Worm (Caenorhabditis elegans) whole organism, young adult: ENCODE measurements around the gene rps-9.

ENCODE experiments used
- C06A6.2 ChIP-seq: fragments of 200-800 bp; sonication (Bioruptor generic); conservative IDR thresholded peaks from 2 replicates; pipeline ENCODE4 v1.3.6; 2022; ENCODE audit warnings: missing genetic modification characterization, missing compliant biosample characterization
- D2030.7 ChIP-seq: fragments of 200-800 bp; sonication (Bioruptor generic); IDR thresholded peaks from 2 replicates; pipeline ENCODE4 v1.3.6; 2022; ENCODE audit warnings: missing genetic modification reagents, missing genetic modification characterization, missing compliant biosample characterization
- F22D6.2 ChIP-seq: sonication (generic microtip); optimal IDR thresholded peaks from 2 replicates; lab custom pipeline; 2016; ENCODE audit warnings: mild to moderate bottlenecking, missing genetic modification characterization, missing compliant biosample characterization
- F33H1.4 ChIP-seq: fragments of 200-800 bp; sonication (Bioruptor generic); IDR thresholded peaks from 2 replicates; pipeline ENCODE4 v1.3.6; 2022; ENCODE audit warnings: missing genetic modification reagents, missing genetic modification characterization, missing compliant biosample characterization
- F37B4.10 ChIP-seq: fragments of 200-800 bp; sonication (Bioruptor generic); IDR thresholded peaks from 2 replicates; pipeline ENCODE4 v1.3.6; 2022; ENCODE audit warnings: missing genetic modification characterization, missing compliant biosample characterization
- F39B2.1 ChIP-seq: fragments of 200-800 bp; sonication (Bioruptor generic); IDR thresholded peaks from 2 replicates; pipeline ENCODE4 v1.3.6; 2022; ENCODE audit warnings: missing genetic modification reagents, missing genetic modification characterization, missing compliant biosample characterization
- F52B5.7 ChIP-seq: sonication (generic microtip); optimal IDR thresholded peaks from 2 replicates; lab custom pipeline; 2016; ENCODE audit warnings: mild to moderate bottlenecking, missing genetic modification characterization, missing compliant biosample characterization
- F57A8.1 ChIP-seq: fragments of 200-800 bp; sonication (Bioruptor generic); optimal IDR thresholded peaks from 2 replicates; lab custom pipeline; 2018; ENCODE audit warnings: mild to moderate bottlenecking, missing genetic modification characterization, moderate library complexity, missing compliant biosample characterization
- Y53G8AR.9 ChIP-seq: fragments of 200-800 bp; sonication (Bioruptor generic); conservative IDR thresholded peaks from 2 replicates; pipeline ENCODE4 v1.3.6; 2022; ENCODE audit warnings: missing genetic modification reagents, missing genetic modification characterization, missing compliant biosample characterization
- Y67H2A.10 ChIP-seq: fragments of 200-800 bp; sonication (Bioruptor generic); conservative IDR thresholded peaks from 2 replicates; pipeline ENCODE4 v1.3.6; 2022; ENCODE audit warnings: missing genetic modification reagents, missing genetic modification characterization, missing compliant biosample characterization
- atf-7 ChIP-seq: sonication (generic microtip); optimal IDR thresholded peaks from 2 replicates; lab custom pipeline; 2017; ENCODE audit warnings: mild to moderate bottlenecking, missing genetic modification characterization, missing compliant biosample characterization
- attf-5 ChIP-seq: fragments of 200-800 bp; sonication (Bioruptor generic); optimal IDR thresholded peaks from 2 replicates; lab custom pipeline; 2018; ENCODE audit warnings: mild to moderate bottlenecking, missing genetic modification characterization, missing compliant biosample characterization
- ccch-3 ChIP-seq: fragments of 200-800 bp; sonication (Bioruptor generic); optimal IDR thresholded peaks from 2 replicates; lab custom pipeline; 2018; ENCODE audit warnings: mild to moderate bottlenecking, missing genetic modification characterization, missing compliant biosample characterization
- cebp-1 ChIP-seq, 2 experiments: fragments of 200-800 bp in 1 of 2; sonication (Bioruptor generic) in 1 of 2; sonication (generic microtip) in 1 of 2; IDR thresholded peaks in 1 of 2; optimal IDR thresholded peaks in 1 of 2; 2 replicates each; pipeline versions ENCODE4 v1.3.6 to Lab custom; 2017 to 2022; ENCODE audit warnings: missing compliant biosample characterization in 2 of 2, missing genetic modification characterization in 2 of 2, mild to moderate bottlenecking in 1 of 2, missing genetic modification reagents in 1 of 2, moderate library complexity in 1 of 2
- cebp-2 ChIP-seq: fragments of 200-800 bp; sonication (Bioruptor generic); IDR thresholded peaks from 2 replicates; pipeline ENCODE4 v1.3.6; 2022; ENCODE audit warnings: missing genetic modification characterization, missing compliant biosample characterization
- ceh-27 ChIP-seq: fragments of 200-800 bp; sonication (Bioruptor generic); optimal IDR thresholded peaks from 2 replicates; lab custom pipeline; 2018; ENCODE audit warnings: mild to moderate bottlenecking, missing genetic modification characterization, moderate library complexity, missing compliant biosample characterization
- ceh-40 ChIP-seq: fragments of 200-800 bp; sonication (Bioruptor generic); IDR thresholded peaks from 2 replicates; pipeline ENCODE4 v1.3.6; 2022; ENCODE audit warnings: missing genetic modification characterization, missing compliant biosample characterization
- die-1 ChIP-seq: sonication (generic microtip); optimal IDR thresholded peaks from 2 replicates; lab custom pipeline; 2016; ENCODE audit warnings: missing genotype, mild to moderate bottlenecking, missing genetic modification characterization, missing compliant biosample characterization
- dox-1 ChIP-seq: fragments of 200-800 bp; sonication (Bioruptor generic); IDR thresholded peaks from 2 replicates; pipeline ENCODE4 v1.3.6; 2022; ENCODE audit warnings: missing genetic modification reagents, missing genetic modification characterization, missing compliant biosample characterization
- dpff-1 ChIP-seq: sonication (generic microtip); optimal IDR thresholded peaks from 2 replicates; lab custom pipeline; 2017; ENCODE audit warnings: mild to moderate bottlenecking, missing genetic modification characterization, missing compliant biosample characterization
- egl-18 ChIP-seq: fragments of 200-800 bp; sonication (Bioruptor generic); IDR thresholded peaks from 2 replicates; pipeline ENCODE4 v1.3.6; 2022; ENCODE audit warnings: missing genetic modification reagents, missing genetic modification characterization, missing compliant biosample characterization
- ekl-4 ChIP-seq: fragments of 200-800 bp; sonication (Bioruptor generic); IDR thresholded peaks from 2 replicates; pipeline ENCODE4 v1.3.6; 2022; ENCODE audit warnings: missing genetic modification reagents, missing genetic modification characterization, missing compliant biosample characterization
- fkh-3 ChIP-seq: sonication (generic microtip); optimal IDR thresholded peaks from 2 replicates; lab custom pipeline; 2016; ENCODE audit warnings: mild to moderate bottlenecking, missing genetic modification characterization, missing compliant biosample characterization
- him-1 ChIP-seq: sonication (generic microtip); optimal IDR thresholded peaks from 2 replicates; lab custom pipeline; 2016; ENCODE audit warnings: missing genotype, missing genetic modification reagents, missing genetic modification characterization, missing compliant biosample characterization
- hlh-12 ChIP-seq: sonication (generic microtip); optimal IDR thresholded peaks from 2 replicates; lab custom pipeline; 2016; ENCODE audit warnings: missing genetic modification characterization, missing compliant biosample characterization
- hlh-26 ChIP-seq: fragments of 200-800 bp; sonication (Bioruptor generic); conservative IDR thresholded peaks from 2 replicates; pipeline ENCODE4 v1.3.6; 2022; ENCODE audit warnings: missing genetic modification reagents, missing genetic modification characterization, missing compliant biosample characterization
- hrde-1 ChIP-seq: sonication (generic microtip); optimal IDR thresholded peaks from 2 replicates; lab custom pipeline; 2016; ENCODE audit warnings: missing genetic modification characterization, mild to moderate bottlenecking, missing compliant biosample characterization, moderate library complexity, missing genotype, missing genetic modification reagents, borderline replicate concordance
- let-607 ChIP-seq, 2 experiments: fragments of 200-800 bp in 1 of 2; sonication (Bioruptor generic) in 1 of 2; sonication (generic microtip) in 1 of 2; optimal IDR thresholded peaks; 2 replicates each; lab custom pipeline; 2016 to 2018; ENCODE audit warnings: mild to moderate bottlenecking in 2 of 2, missing compliant biosample characterization in 2 of 2, missing genetic modification characterization in 2 of 2, moderate library complexity in 2 of 2, missing genotype in 1 of 2
- lin-26 ChIP-seq: fragments of 200-800 bp; sonication (Bioruptor generic); IDR thresholded peaks from 2 replicates; pipeline ENCODE4 v1.3.6; 2022; ENCODE audit warnings: missing genetic modification reagents, missing genetic modification characterization, missing compliant biosample characterization
- lsl-1 ChIP-seq: fragments of 200-800 bp; sonication (Bioruptor generic); optimal IDR thresholded peaks from 2 replicates; lab custom pipeline; 2018; ENCODE audit warnings: mild to moderate bottlenecking, missing genetic modification characterization, moderate library complexity, missing compliant biosample characterization
- lsy-27 ChIP-seq: sonication (generic microtip); optimal IDR thresholded peaks from 2 replicates; lab custom pipeline; 2017; ENCODE audit warnings: missing genetic modification characterization, mild to moderate bottlenecking, missing compliant biosample characterization, antibody characterized with exemption, missing genotype, borderline replicate concordance; ENCODE audit not compliant: insufficient read depth
- madf-8 ChIP-seq: fragments of 200-800 bp; sonication (Bioruptor generic); conservative IDR thresholded peaks from 2 replicates; pipeline ENCODE4 v1.3.6; 2022; ENCODE audit warnings: missing genetic modification reagents, missing genetic modification characterization, missing compliant biosample characterization
- mcd-1 ChIP-seq: fragments of 200-800 bp; sonication (Bioruptor generic); IDR thresholded peaks from 2 replicates; pipeline ENCODE4 v1.3.6; 2022; ENCODE audit warnings: missing genetic modification reagents, missing genetic modification characterization, missing compliant biosample characterization
- nfya-1 ChIP-seq: sonication (generic microtip); optimal IDR thresholded peaks from 2 replicates; lab custom pipeline; 2017; ENCODE audit warnings: antibody characterized with exemption, missing compliant biosample characterization, missing genetic modification characterization, borderline replicate concordance; ENCODE audit not compliant: insufficient read depth
- nhr-27 ChIP-seq: fragments of 200-800 bp; sonication (Bioruptor generic); optimal IDR thresholded peaks from 2 replicates; lab custom pipeline; 2018; ENCODE audit warnings: mild to moderate bottlenecking, missing genetic modification characterization, moderate library complexity, missing compliant biosample characterization
- nhr-90 ChIP-seq: sonication (generic microtip); optimal IDR thresholded peaks from 2 replicates; lab custom pipeline; 2016; ENCODE audit warnings: missing genotype, mild to moderate bottlenecking, missing genetic modification characterization, missing compliant biosample characterization
- pha-4 ChIP-seq: fragments of 150-350 bp; sonication (generic microtip); optimal IDR thresholded peaks from 2 replicates; lab custom pipeline; 2014; ENCODE audit warnings: missing biosample characterization, missing genetic modification reagents, missing genetic modification characterization
- rec-8 ChIP-seq, 2 experiments: sonication (generic microtip); optimal IDR thresholded peaks; 2 replicates each; lab custom pipeline; 2016; ENCODE audit warnings: mild to moderate bottlenecking in 2 of 2, missing genetic modification characterization in 2 of 2, missing genetic modification reagents in 2 of 2, missing genotype in 2 of 2, missing biosample characterization in 1 of 2, missing compliant biosample characterization in 1 of 2, moderate library complexity in 1 of 2
- sea-2 ChIP-seq: fragments of 200-800 bp; sonication (Bioruptor generic); IDR thresholded peaks from 2 replicates; pipeline ENCODE4 v1.3.6; 2022; ENCODE audit warnings: missing genetic modification characterization, missing compliant biosample characterization
- snpc-1.3 ChIP-seq: sonication (generic microtip); optimal IDR thresholded peaks from 2 replicates; lab custom pipeline; 2017; ENCODE audit warnings: missing genetic modification characterization, mild to moderate bottlenecking, missing compliant biosample characterization, antibody characterized with exemption, moderate library complexity, missing genotype, missing genetic modification reagents; ENCODE audit not compliant: insufficient read depth
- tbp1 ChIP-seq: fragments of 200-800 bp; sonication (Bioruptor generic); optimal IDR thresholded peaks from 2 replicates; lab custom pipeline; 2018; ENCODE audit warnings: mild to moderate bottlenecking, missing genetic modification characterization, missing compliant biosample characterization
- tlf-1 ChIP-seq: fragments of 200-800 bp; sonication (Bioruptor generic); optimal IDR thresholded peaks from 2 replicates; lab custom pipeline; 2018; ENCODE audit warnings: mild to moderate bottlenecking, missing genetic modification characterization, missing compliant biosample characterization
- unc-62 ChIP-seq: fragments of 150-350 bp; optimal IDR thresholded peaks from 2 replicates; lab custom pipeline; 2014; ENCODE audit warnings: missing biosample characterization, missing genetic modification reagents, missing genetic modification characterization
- xnd-1 ChIP-seq: sonication (generic microtip); optimal IDR thresholded peaks from 2 replicates; lab custom pipeline; 2016; ENCODE audit warnings: missing genotype, missing genetic modification reagents, missing genetic modification characterization, missing compliant biosample characterization
- ztf-18 ChIP-seq: sonication (generic microtip); optimal IDR thresholded peaks from 2 replicates; lab custom pipeline; 2016; ENCODE audit warnings: missing genotype, mild to moderate bottlenecking, missing genetic modification characterization, missing compliant biosample characterization
- ztf-3 ChIP-seq: fragments of 200-800 bp; sonication (Bioruptor generic); optimal IDR thresholded peaks from 2 replicates; lab custom pipeline; 2018; ENCODE audit warnings: mild to moderate bottlenecking, missing genetic modification characterization, missing compliant biosample characterization

rps-9 gene

DNA sequence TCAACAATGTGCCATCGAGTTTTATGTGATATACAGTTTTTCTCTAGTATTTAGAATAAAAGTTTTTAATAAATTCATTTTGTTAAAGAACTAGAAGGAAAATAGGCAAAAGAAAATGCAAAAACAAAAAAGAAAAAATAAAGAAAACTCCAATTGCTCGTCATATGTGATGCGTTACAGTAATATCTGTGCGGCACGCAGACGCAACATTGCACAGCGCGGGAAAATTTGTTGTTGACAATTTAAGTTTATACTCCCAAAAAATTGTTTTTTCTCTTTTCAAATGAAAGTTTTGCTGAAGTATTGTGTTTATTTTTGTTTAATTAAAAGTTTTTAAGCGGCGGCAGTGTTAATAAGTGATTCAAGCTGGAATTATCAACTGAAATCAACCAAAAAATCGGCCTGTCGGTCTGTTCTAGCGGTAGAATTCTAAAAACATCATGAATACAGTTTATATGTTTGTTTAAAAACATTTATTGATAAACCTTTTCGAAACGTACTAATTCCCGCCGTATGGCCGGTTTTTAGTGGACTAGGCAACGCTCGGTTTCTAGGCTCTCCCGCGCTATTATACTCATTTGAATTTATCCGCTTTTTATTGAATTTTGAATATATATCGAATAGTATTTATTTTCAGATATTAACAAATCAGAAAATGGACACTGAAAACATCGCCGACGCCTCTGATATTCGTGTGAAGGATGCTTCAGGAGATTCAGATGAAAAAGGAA, 20.0 kb downstream of the rps-9 start, which contains the start of gene nasp-1:
Gene nasp-1, plus strand, starts transcription at position 632 of the 731 bp plus-strand sequence.
- TF ChIP-seq pha-4 (no peak), dpff-1 (tag; lab: Kevin White, UChicago) (no peak), ztf-18 (tag; lab: Kevin White, UChicago) (no peak), ceh-40 (no peak), cebp-2 (no peak), fkh-3 (tag; lab: Kevin White, UChicago) (no peak), ztf-3 (GFP tag; lab: Kevin White, UChicago) (no peak), F57A8.1 (no peak), nhr-90 (tag; lab: Kevin White, UChicago) (no peak), Y67H2A.10 (GFP tag; lab: Robert Waterston, UW) (no peak), hrde-1 (no peak), hlh-12 (tag; lab: Kevin White, UChicago) (no peak), unc-62 (GFP tag; lab: Kevin White, UChicago) (no peak), sea-2 (GFP tag; lab: Robert Waterston, UW) (no peak), lsy-27 (tag; lab: Kevin White, UChicago) (no peak), C06A6.2 (GFP tag; lab: Robert Waterston, UW) (no peak), ekl-4 (GFP tag; lab: Robert Waterston, UW) (no peak), cebp-1 (GFP tag; IDR thresholded peaks at IDR 0.05; lab: Robert Waterston, UW) (no peak), cebp-1 (tag; optimal IDR thresholded peaks at IDR 0.05; lab: Kevin White, UChicago) (peak; percentile 19), dox-1 (GFP tag; lab: Robert Waterston, UW) (peak; percentile 38; the same call in 1 of the 2 replicates), F22D6.2 (no peak), F37B4.10 (GFP tag; lab: Robert Waterston, UW) (no peak), him-1 (no peak), F39B2.1 (GFP tag; lab: Robert Waterston, UW) (no peak), nfya-1 (tag; lab: Kevin White, UChicago) (no peak), Y53G8AR.9 (GFP tag; lab: Robert Waterston, UW) (no peak), egl-18 (no peak), rec-8 (tag; optimal IDR thresholded peaks at IDR 0.05; lab: Kevin White, UChicago) (no peak), xnd-1 (tag; lab: Kevin White, UChicago) (peak; percentile 30), F52B5.7 (tag; lab: Kevin White, UChicago) (no peak), nhr-27 (no peak), snpc-1.3 (tag; lab: Kevin White, UChicago) (peak; percentile 70), lsl-1 (GFP tag; lab: Kevin White, UChicago) (peak; percentile 91), ceh-27 (GFP tag; lab: Kevin White, UChicago) (no peak), D2030.7 (GFP tag; lab: Robert Waterston, UW) (peak; percentile 81), tlf-1 (GFP tag; lab: Kevin White, UChicago) (no peak), lin-26 (GFP tag; lab: Robert Waterston, UW) (peak; percentile 48; the same call in 1 of the 2 replicates), hlh-26 (no peak), atf-7 (no peak), tbp1 (peak; percentile 12), let-607 (tag; optimal IDR thresholded peaks at IDR 0.05; lab: Kevin White, UChicago) (no peak), attf-5 (no peak), die-1 (tag; lab: Kevin White, UChicago) (no peak), ccch-3 (GFP tag; lab: Kevin White, UChicago) (no peak), mcd-1 (GFP tag; lab: Robert Waterston, UW) (no peak), F33H1.4 (GFP tag; lab: Robert Waterston, UW) (peak; percentile 70), madf-8 (GFP tag; lab: Robert Waterston, UW) (peak; percentile 79)
